Worm (Caenorhabditis elegans) whole organism, L4/young adult: ENCODE measurements around the gene F11E6.11.

Source experiments
- dao-5 ChIP-seq: sonication (generic microtip); optimal IDR thresholded peaks from 2 replicates; lab custom pipeline; 2016; ENCODE audit warnings: missing genotype, missing genetic modification characterization, moderate library complexity, missing compliant biosample characterization
- him-1 ChIP-seq: sonication (generic microtip); optimal IDR thresholded peaks from 2 replicates; lab custom pipeline; 2016; ENCODE audit warnings: missing genotype, missing genetic modification reagents, missing genetic modification characterization, missing compliant biosample characterization

ce11 chrIV:17463108-17463608 lies 20.5 kb downstream of the F11E6.11 start, which contains the start of gene F11E6.10:
- TF ChIP-seq dao-5 (tag; lab: Kevin White, UChicago) (no peak), him-1 (tag; lab: Kevin White, UChicago) (no peak)
